Fruit fly (Drosophila melanogaster): ENCODE results near the gene CG34367.

The CG34367 gene

DNA sequence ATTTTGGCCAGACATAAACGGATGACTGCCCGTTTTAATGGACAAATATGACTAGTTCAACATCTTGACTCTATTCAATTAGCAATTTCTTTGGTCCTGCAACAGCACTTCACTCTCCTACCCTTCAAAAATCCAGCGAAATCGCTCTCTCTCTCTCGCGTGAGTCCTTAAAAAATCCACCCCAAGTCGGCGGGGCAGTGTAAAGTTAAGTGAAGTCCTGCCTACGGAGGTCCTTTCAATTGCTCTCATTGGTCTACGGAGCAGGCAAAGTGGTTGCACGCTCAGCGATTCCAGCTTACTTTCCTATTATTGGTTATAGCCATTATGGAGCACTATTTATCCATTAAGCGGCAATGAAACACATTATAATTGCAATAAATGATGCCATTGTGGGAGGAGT, at the start of gene CG34367:
TSS of gene CG34367 (minus strand) at position 35 of the 400 bp plus-strand sequence.
- TF ChIP-seq insv (optimal IDR thresholded peaks at IDR 0.05): no peak
- no peak for TF ChIP-seq Sin3A (optimal IDR thresholded peaks at IDR 0.05)

DNA sequence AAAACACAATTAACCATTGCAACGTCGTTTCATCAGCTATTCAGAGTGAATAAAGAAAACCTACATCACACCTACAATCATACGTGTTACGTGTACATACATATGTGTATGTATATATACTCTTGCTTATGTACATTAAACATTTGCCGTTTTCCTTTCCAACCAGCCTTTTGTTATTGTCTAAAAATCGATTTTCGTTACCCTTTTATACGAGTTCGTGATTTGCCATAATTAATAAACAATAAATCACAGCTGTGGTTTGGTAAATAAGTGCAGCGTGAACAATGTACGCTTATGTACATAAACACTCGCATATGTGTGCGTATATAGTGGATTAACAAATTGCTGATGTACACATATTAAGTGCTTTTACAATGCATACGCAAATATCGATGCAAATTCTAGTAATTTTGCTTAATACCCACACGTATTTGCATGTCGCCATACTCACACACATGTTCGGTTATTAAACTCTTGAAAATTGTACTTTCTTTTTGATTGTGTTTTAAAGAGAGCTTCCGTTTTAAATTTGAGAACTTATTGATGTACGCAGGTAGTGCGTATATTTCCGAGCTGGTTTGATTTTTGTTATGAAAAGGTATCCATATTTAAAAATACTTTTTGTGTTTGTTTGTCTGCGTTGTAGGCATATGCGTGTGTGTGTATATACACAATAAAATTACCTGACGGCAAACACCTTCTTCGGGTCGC, 43.3 kb upstream of the CG34367 start:
- TF ChIP-seq psq (optimal IDR thresholded peaks at IDR 0.05) (no peak), ttk (optimal IDR thresholded peaks at IDR 0.05) (no peak), h (optimal IDR thresholded peaks at IDR 0.05) (no peak), Sin3A (optimal IDR thresholded peaks at IDR 0.05) (no peak), Myc (optimal IDR thresholded peaks at IDR 0.05) (no peak), insv (optimal IDR thresholded peaks at IDR 0.05) (no peak)

dm6 chr2L:10396488-10396824, 42.8 kb upstream of the CG34367 start, which contains the start of gene Cnot4:
Cnot4 (plus strand) TSS chr2L:10396716.
- no peak for TF ChIP-seq h (optimal IDR thresholded peaks at IDR 0.05)
- TF ChIP-seq Sin3A (optimal IDR thresholded peaks at IDR 0.05): no peak
- no peak for TF ChIP-seq Myc (optimal IDR thresholded peaks at IDR 0.05)
- no peak for TF ChIP-seq insv (optimal IDR thresholded peaks at IDR 0.05)
- TF ChIP-seq ttk (optimal IDR thresholded peaks at IDR 0.05): no peak
- TF ChIP-seq psq (optimal IDR thresholded peaks at IDR 0.05): peak; percentile 31

DNA sequence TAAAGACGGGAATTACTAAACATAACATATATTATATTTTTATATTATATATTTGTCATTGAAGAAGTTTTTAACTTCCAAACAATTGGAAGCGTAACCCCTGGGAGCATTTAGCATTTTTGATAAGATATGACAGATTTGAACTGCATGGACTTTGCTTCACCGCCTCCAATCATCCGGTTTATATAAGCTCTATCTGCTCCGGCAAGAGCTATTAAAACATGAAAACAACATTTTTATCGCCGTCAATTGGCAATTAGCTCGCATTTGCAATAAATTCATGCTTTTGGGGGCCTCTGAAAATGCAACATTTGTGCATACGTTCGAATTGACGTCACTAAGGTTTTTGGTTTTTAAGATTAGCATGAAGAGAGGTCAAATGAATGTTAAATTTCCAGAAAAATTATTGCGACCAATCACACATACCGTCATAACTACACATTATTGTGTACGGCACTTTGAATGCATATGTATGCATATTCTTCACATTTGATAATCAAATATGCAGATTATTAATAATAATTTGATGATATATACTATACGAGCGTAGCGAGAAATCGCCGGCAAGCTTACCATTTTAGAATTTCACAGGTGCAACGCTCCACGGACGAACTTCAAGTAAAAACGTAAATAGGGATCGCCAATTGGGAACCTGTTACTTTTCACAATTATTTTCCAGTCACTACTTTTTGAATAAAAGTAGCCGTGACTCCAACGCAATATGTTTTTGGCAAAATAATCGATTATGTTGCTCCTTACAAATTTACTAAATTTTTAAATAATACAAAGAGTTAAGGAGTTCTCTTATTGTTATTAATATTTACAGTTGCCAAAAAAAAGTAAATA, 42.2 kb upstream of the CG34367 start, which contains the start of gene Mdh1:
TSS of gene Mdh1 (minus strand) at position 691 of the 846 bp plus-strand sequence.
- TF ChIP-seq insv (optimal IDR thresholded peaks at IDR 0.05): no peak
- peak; percentile 52 for TF ChIP-seq psq (optimal IDR thresholded peaks at IDR 0.05)
- TF ChIP-seq ttk (optimal IDR thresholded peaks at IDR 0.05): no peak
- no peak for TF ChIP-seq Sin3A (optimal IDR thresholded peaks at IDR 0.05)
- TF ChIP-seq h (optimal IDR thresholded peaks at IDR 0.05): no peak
- no peak for TF ChIP-seq Myc (optimal IDR thresholded peaks at IDR 0.05)

DNA sequence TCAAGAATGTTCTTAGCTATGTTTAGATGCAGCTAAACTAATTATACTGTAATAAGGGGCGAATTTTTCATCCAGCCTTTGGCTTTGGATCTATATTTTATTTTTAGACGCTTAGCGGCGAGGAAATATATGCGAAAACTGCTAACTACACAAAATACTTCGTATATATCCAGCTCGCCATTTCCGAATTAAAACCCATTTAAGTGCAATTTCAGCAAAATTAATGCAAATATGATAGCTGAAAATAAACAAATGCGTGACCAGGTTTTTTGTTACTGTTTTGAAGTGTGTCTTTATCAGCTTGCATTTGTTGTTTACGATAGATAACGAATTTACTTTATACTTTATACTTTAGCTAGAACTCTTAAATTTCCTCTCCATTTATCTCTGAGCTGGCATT, 41.3 kb upstream of the CG34367 start:
- TF ChIP-seq Sin3A (optimal IDR thresholded peaks at IDR 0.05): no peak
- no peak for TF ChIP-seq h (optimal IDR thresholded peaks at IDR 0.05)
- TF ChIP-seq Myc (optimal IDR thresholded peaks at IDR 0.05): no peak
- TF ChIP-seq ttk (optimal IDR thresholded peaks at IDR 0.05): no peak
- TF ChIP-seq insv (optimal IDR thresholded peaks at IDR 0.05): no peak
- no peak for TF ChIP-seq psq (optimal IDR thresholded peaks at IDR 0.05)

dm6 chr2L:10393467-10393866, 39.8 kb upstream of the CG34367 start:
- TF ChIP-seq Sin3A (optimal IDR thresholded peaks at IDR 0.05) (no peak), psq (optimal IDR thresholded peaks at IDR 0.05) (no peak), insv (optimal IDR thresholded peaks at IDR 0.05) (no peak), Myc (optimal IDR thresholded peaks at IDR 0.05) (no peak), ttk (optimal IDR thresholded peaks at IDR 0.05) (no peak), h (optimal IDR thresholded peaks at IDR 0.05) (no peak)

- no peak for TF ChIP-seq ttk (optimal IDR thresholded peaks at IDR 0.05)
Measured at dm6 chr2L:10387869-10388726, 34.4 kb upstream of the CG34367 start, which contains the start of gene da. da (plus strand) TSS chr2L:10388105.

dm6 chr2L:10386824-10387223, 33.1 kb upstream of the CG34367 start:
- TF ChIP-seq h (optimal IDR thresholded peaks at IDR 0.05) (no peak), ttk (optimal IDR thresholded peaks at IDR 0.05) (no peak), psq (optimal IDR thresholded peaks at IDR 0.05) (no peak), Sin3A (optimal IDR thresholded peaks at IDR 0.05) (no peak), insv (optimal IDR thresholded peaks at IDR 0.05) (no peak), Myc (optimal IDR thresholded peaks at IDR 0.05) (no peak)

DNA sequence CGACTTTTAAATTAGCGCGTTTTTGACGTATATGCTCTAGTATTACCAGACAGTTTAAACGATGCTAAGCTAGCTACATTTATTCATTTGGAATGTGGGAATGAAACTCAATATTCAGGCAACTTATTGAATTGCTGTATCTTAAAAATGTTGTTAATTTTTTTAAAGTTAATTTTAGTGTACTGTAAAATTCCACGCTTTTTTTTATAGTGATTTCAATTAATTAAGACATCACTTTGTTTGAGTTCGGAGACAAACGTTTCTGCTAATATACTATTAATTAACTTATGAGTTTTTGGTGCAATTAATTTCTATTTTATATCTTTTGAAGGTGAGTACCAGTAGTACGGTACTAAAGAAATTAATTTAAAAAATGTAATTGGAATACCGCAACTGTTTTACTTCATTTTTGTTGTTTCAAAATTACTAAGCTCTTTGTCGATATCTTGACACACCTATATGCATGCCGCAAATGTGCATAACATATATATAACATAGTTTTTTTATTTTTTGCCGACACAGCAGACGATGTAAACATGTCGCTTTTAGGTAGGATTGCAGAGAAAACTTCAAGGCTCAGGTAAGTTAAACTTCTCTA, 32.6 kb upstream of the CG34367 start, which contains the start of the genes Cdk1 and mRpS7:
TSS of gene Cdk1 (minus strand) at position 55 of the 598 bp plus-strand sequence.
TSS of gene mRpS7 (plus strand) at position 455 of the 598 bp plus-strand sequence.
- TF ChIP-seq insv (optimal IDR thresholded peaks at IDR 0.05): no peak
- TF ChIP-seq Sin3A (optimal IDR thresholded peaks at IDR 0.05): no peak
- TF ChIP-seq h (optimal IDR thresholded peaks at IDR 0.05): no peak
- TF ChIP-seq Myc (optimal IDR thresholded peaks at IDR 0.05): no peak
- TF ChIP-seq ttk (optimal IDR thresholded peaks at IDR 0.05): no peak
- TF ChIP-seq psq (optimal IDR thresholded peaks at IDR 0.05): no peak

DNA sequence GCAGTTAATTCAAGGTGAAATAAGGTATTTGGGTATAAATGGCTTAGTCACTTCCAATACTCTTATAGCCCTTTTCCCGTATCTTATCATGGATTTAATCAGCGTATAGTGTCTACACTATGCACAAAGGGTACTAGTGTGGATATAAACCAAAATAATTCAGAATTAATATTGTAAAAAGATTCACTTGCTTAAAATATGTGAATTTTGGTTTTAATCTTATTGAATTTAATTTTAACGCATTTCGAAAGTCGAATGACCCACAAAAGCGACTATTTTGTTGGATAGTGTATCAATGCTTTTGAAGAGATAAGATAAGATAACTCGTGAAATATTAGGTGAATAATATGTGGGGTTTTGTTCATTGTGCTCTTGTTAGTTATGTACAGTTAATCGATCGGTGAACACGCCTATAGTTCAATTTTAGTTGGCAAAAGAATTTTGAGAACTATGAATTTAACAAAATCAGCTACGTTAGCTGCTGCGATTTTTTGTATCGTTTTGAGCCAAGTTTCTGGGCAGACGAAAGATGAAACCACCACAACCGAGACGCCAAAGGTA, 28.3 kb upstream of the CG34367 start, which contains the start of gene CG5096:
TSS of gene CG5096 (plus strand) at position 374 of the 561 bp plus-strand sequence.
- no peak for TF ChIP-seq psq (optimal IDR thresholded peaks at IDR 0.05)
- TF ChIP-seq h (optimal IDR thresholded peaks at IDR 0.05): no peak
- no peak for TF ChIP-seq Myc (optimal IDR thresholded peaks at IDR 0.05)
- no peak for TF ChIP-seq ttk (optimal IDR thresholded peaks at IDR 0.05)
- no peak for TF ChIP-seq insv (optimal IDR thresholded peaks at IDR 0.05)

DNA sequence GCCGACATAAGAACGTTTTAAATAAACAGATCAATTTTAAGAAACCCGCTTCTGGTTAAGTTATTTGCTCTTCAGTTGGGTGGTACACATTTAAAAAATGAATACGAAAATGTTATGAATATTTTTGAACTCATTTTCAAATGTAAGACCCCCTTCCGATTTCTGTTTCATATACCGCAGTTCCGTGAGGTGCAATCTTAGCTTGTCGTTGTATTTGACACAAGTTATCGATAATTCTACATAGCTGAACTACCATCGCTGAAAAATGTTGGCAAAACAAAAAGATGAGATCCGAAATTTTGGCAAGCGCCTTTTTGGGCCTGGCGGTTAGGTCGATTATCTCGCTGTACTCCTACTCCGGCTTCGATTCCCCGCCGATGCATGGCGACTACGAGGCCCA, 26.2 kb upstream of the CG34367 start, which contains the start of gene gny:
TSS of gene gny (plus strand) at position 239 of the 400 bp plus-strand sequence.
- TF ChIP-seq insv (optimal IDR thresholded peaks at IDR 0.05) (no peak), Myc (optimal IDR thresholded peaks at IDR 0.05) (no peak)
